Worm (Caenorhabditis elegans): ENCODE measurements around the gene F54H5.14.

ce11 chrII:6616135-6616534 is 9.1 kb downstream of the F54H5.14 start:
- TF ChIP-seq ztf-29 (GFP tag; IDR thresholded peaks at IDR 0.05): no peak
- no peak for TF ChIP-seq ztf-23 (GFP tag; IDR thresholded peaks at IDR 0.05)
- no peak for TF ChIP-seq cog-1 (tag; optimal IDR thresholded peaks at IDR 0.05)
- no peak for TF ChIP-seq tab-1 (GFP tag; IDR thresholded peaks at IDR 0.05)
- TF ChIP-seq T22C8.4 (GFP tag; IDR thresholded peaks at IDR 0.05): no peak
- no peak for TF ChIP-seq flt-1 (GFP tag; IDR thresholded peaks at IDR 0.05)
